Worm (Caenorhabditis elegans) whole organism, young adult: ENCODE results near the gene srlf-16.

Experiments used
- B0336.3 ChIP-seq: fragments of 200-800 bp; sonication (Bioruptor generic); IDR thresholded peaks from 2 replicates; pipeline ENCODE4 v1.3.6; 2022; ENCODE audit warnings: missing genetic modification characterization, missing compliant biosample characterization
- F37B4.10 ChIP-seq: fragments of 200-800 bp; sonication (Bioruptor generic); IDR thresholded peaks from 2 replicates; pipeline ENCODE4 v1.3.6; 2022; ENCODE audit warnings: missing genetic modification characterization, missing compliant biosample characterization
- cebp-2 ChIP-seq: fragments of 200-800 bp; sonication (Bioruptor generic); IDR thresholded peaks from 2 replicates; pipeline ENCODE4 v1.3.6; 2022; ENCODE audit warnings: missing genetic modification characterization, missing compliant biosample characterization
- gei-17 ChIP-seq: fragments of 200-800 bp; sonication (Bioruptor generic); optimal IDR thresholded peaks from 2 replicates; lab custom pipeline; 2018; ENCODE audit warnings: mild to moderate bottlenecking, missing genetic modification characterization, missing compliant biosample characterization
- tlf-1 ChIP-seq: fragments of 200-800 bp; sonication (Bioruptor generic); optimal IDR thresholded peaks from 2 replicates; lab custom pipeline; 2018; ENCODE audit warnings: mild to moderate bottlenecking, missing genetic modification characterization, missing compliant biosample characterization
- zim-3 ChIP-seq: sonication (generic microtip); optimal IDR thresholded peaks from 2 replicates; lab custom pipeline; 2017; ENCODE audit warnings: mild to moderate bottlenecking, missing genetic modification characterization, moderate library complexity, missing compliant biosample characterization

The srlf-16 gene

DNA sequence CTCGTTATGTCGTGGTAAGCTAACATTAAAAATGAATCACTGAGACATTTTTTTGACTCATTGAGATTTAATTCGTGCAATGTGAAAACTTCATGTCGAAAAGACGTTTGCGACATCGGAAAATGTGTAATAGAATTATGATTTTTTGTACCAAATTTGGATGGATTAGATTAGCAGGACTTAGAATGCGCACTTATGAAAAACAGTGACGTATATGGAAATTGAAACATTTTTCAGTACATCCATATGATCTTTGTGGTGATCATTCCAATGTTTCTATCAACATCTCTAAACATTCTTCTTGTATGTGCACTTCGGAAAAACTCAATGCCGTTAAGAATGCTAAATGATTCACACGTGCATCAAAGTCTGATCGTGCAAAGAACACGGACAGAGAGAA, 39.9 kb downstream of the srlf-16 start:
- no peak for TF ChIP-seq cebp-2
- no peak for TF ChIP-seq tlf-1 (GFP tag; lab: Kevin White, UChicago)
- no peak for TF ChIP-seq zim-3 (tag; lab: Kevin White, UChicago)

DNA sequence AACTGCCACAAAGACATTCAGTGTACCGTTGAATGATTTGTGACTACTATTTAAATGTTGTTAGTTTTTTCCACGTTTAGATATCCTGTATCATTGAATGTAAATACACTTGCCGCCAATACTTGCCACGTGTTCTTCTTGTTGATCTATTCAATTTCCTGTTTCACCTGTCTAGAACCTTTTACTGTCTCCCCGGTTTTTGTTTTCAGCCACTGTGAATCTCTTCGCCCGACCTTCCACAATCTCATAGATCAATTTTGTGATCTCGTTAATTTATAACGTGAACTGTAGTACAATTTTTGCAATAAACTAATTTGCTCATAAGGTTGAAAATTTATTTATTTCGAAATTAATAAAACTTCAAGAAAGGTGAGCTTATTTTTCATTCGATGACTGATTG, 40.8 kb downstream of the srlf-16 start, which contains the start of gene D1014.13:
TSS of gene D1014.13 (plus strand) at position 301 of the 400 bp plus-strand sequence.
- TF ChIP-seq F37B4.10 (GFP tag; lab: Robert Waterston, UW) (no peak), gei-17 (GFP tag; lab: Kevin White, UChicago) (no peak), B0336.3 (GFP tag; lab: Robert Waterston, UW) (no peak)
